Worm (Caenorhabditis elegans) whole organism, midembryonic: ENCODE measurements around the gene R05F9.11.
"Not testable (repeated sequence)": the region's sequence is repeated elsewhere in the genome, so short reads cannot be mapped to it uniquely, and the experiment has no call there.

ENCODE experiments used
- cog-1 ChIP-seq: sonication (generic microtip); optimal IDR thresholded peaks from 2 replicates; lab custom pipeline; 2016; ENCODE audit warnings: missing genetic modification characterization, missing compliant biosample characterization
- klf-2 ChIP-seq: fragments of 200-800 bp; sonication (Bioruptor generic); conservative IDR thresholded peaks from 2 replicates; pipeline ENCODE4 v1.3.6; 2022; ENCODE audit warnings: missing genetic modification reagents, missing genetic modification characterization, missing compliant biosample characterization
- med-1 ChIP-seq: sonication (generic microtip); optimal IDR thresholded peaks from 2 replicates; lab custom pipeline; 2017; ENCODE audit warnings: missing genetic modification characterization, mild to moderate bottlenecking, missing compliant biosample characterization, antibody characterized with exemption, missing genetic modification reagents; ENCODE audit not compliant: insufficient read depth
- ref-1 ChIP-seq: fragments of 200-800 bp; sonication (Bioruptor generic); conservative IDR thresholded peaks from 2 replicates; pipeline ENCODE4 v1.3.6; 2022; ENCODE audit warnings: missing genetic modification reagents, missing genetic modification characterization, missing compliant biosample characterization

- TF ChIP-seq ref-1 (GFP tag; lab: Robert Waterston, UW); klf-2 (GFP tag; lab: Robert Waterston, UW); cog-1 (tag; lab: Kevin White, UChicago); med-1 (GFP tag; lab: Kevin White, UChicago): not testable (repeated sequence)
Observed at ce11 chrII:4903696-4904095, 10.3 kb downstream of the R05F9.11 start, which contains the start of gene sgt-1.
